Worm (Caenorhabditis elegans) whole organism, L4 larva: ENCODE measurements around the gene T19C4.24.

Source experiments
- F37D6.2 ChIP-seq: sonication (generic microtip); optimal IDR thresholded peaks from 2 replicates; lab custom pipeline; 2016; ENCODE audit warnings: mild to moderate bottlenecking, missing genetic modification characterization, missing compliant biosample characterization
- F49E8.2 ChIP-seq: sonication (generic microtip); optimal IDR thresholded peaks from 2 replicates; lab custom pipeline; 2016; ENCODE audit warnings: missing compliant biosample characterization, mild to moderate bottlenecking, missing genetic modification characterization, borderline replicate concordance
- Y75B8A.6 ChIP-seq: fragments of 200-800 bp; sonication (Bioruptor generic); IDR thresholded peaks from 2 replicates; pipeline ENCODE4 v1.3.6; 2022; ENCODE audit warnings: missing genetic modification reagents, missing genetic modification characterization, missing compliant biosample characterization
- ZK546.5 ChIP-seq, 2 experiments: sonication (generic microtip); optimal IDR thresholded peaks; 2 replicates each; lab custom pipeline; 2017; ENCODE audit warnings: missing biosample characterization in 2 of 2, missing genetic modification characterization in 2 of 2
- ama-1 ChIP-seq: fragments of 150-350 bp; optimal IDR thresholded peaks from 2 replicates; lab custom pipeline; 2014; ENCODE audit warnings: inconsistent platforms, mixed read lengths
- arid-1 ChIP-seq: fragments of 200-800 bp; sonication (Bioruptor generic); conservative IDR thresholded peaks from 2 replicates; pipeline ENCODE4 v1.3.6; 2022; ENCODE audit warnings: missing genetic modification reagents, missing genetic modification characterization, missing compliant biosample characterization
- ctbp-1 ChIP-seq: fragments of 200-800 bp; sonication (Bioruptor generic); IDR thresholded peaks from 2 replicates; pipeline ENCODE4 v1.3.6; 2022; ENCODE audit warnings: missing genetic modification reagents, missing genetic modification characterization, missing compliant biosample characterization
- daf-16 ChIP-seq, 3 experiments: sonication (generic microtip); optimal IDR thresholded peaks; 2 replicates each; lab custom pipeline; 2016 to 2017; ENCODE audit warnings: missing genetic modification characterization in 3 of 3, missing genetic modification reagents in 3 of 3, mild to moderate bottlenecking in 2 of 3, missing compliant biosample characterization in 2 of 3, missing biosample characterization in 1 of 3, moderate library complexity in 1 of 3
- daf-19 ChIP-seq: fragments of 200-800 bp; sonication (Bioruptor generic); conservative IDR thresholded peaks from 2 replicates; pipeline ENCODE4 v1.3.6; 2022; ENCODE audit warnings: missing genetic modification characterization, missing compliant biosample characterization
- dmd-6 ChIP-seq: fragments of 200-800 bp; sonication (Bioruptor generic); IDR thresholded peaks from 2 replicates; pipeline ENCODE4 v1.3.6; 2022; ENCODE audit warnings: missing genetic modification reagents, missing genetic modification characterization, missing compliant biosample characterization
- dmd-8 ChIP-seq: fragments of 200-800 bp; sonication (Bioruptor generic); IDR thresholded peaks from 2 replicates; pipeline ENCODE4 v1.3.6; 2022; ENCODE audit warnings: missing genetic modification characterization, missing compliant biosample characterization
- dmd-9 ChIP-seq: fragments of 200-800 bp; sonication (Bioruptor generic); IDR thresholded peaks from 2 replicates; pipeline ENCODE4 v1.3.6; 2022; ENCODE audit warnings: missing genetic modification reagents, missing genetic modification characterization, missing compliant biosample characterization
- dpl-1 ChIP-seq: fragments of 150-350 bp; optimal IDR thresholded peaks from 2 replicates; lab custom pipeline; 2014; ENCODE audit warnings: missing biosample characterization, missing genetic modification reagents, missing genetic modification characterization
- duxl-1 ChIP-seq: sonication (generic microtip); optimal IDR thresholded peaks from 2 replicates; lab custom pipeline; 2016; ENCODE audit warnings: mild to moderate bottlenecking, missing genetic modification characterization, moderate library complexity, missing compliant biosample characterization; ENCODE audit not compliant: poor library complexity
- dve-1 ChIP-seq: sonication (generic microtip); optimal IDR thresholded peaks from 2 replicates; lab custom pipeline; 2017; ENCODE audit warnings: antibody characterized with exemption, mild to moderate bottlenecking, missing genetic modification characterization, missing compliant biosample characterization; ENCODE audit not compliant: insufficient read depth
- egl-43 ChIP-seq: fragments of 200-800 bp; sonication (Bioruptor generic); IDR thresholded peaks from 2 replicates; pipeline ENCODE4 v1.3.6; 2022; ENCODE audit warnings: missing genetic modification reagents, missing genetic modification characterization, missing compliant biosample characterization
- gei-8 ChIP-seq: fragments of 200-800 bp; sonication (Bioruptor generic); optimal IDR thresholded peaks from 2 replicates; lab custom pipeline; 2018; ENCODE audit warnings: mild to moderate bottlenecking, missing genetic modification characterization, missing compliant biosample characterization
- hlh-11 ChIP-seq: fragments of 200-800 bp; sonication (Bioruptor generic); optimal IDR thresholded peaks from 2 replicates; lab custom pipeline; 2018; ENCODE audit warnings: mild to moderate bottlenecking, missing genetic modification characterization, missing compliant biosample characterization
- hlh-30 ChIP-seq: sonication (generic microtip); optimal IDR thresholded peaks from 2 replicates; lab custom pipeline; 2017; ENCODE audit warnings: antibody characterized with exemption, mild to moderate bottlenecking, missing genetic modification characterization, missing compliant biosample characterization; ENCODE audit not compliant: insufficient read depth
- hmg-1.1 ChIP-seq: fragments of 200-800 bp; sonication (Bioruptor generic); IDR thresholded peaks from 2 replicates; pipeline ENCODE4 v1.3.6; 2022; ENCODE audit warnings: missing genetic modification reagents, missing genetic modification characterization, missing compliant biosample characterization
- lin-1 ChIP-seq: fragments of 200-800 bp; sonication (Bioruptor generic); IDR thresholded peaks from 2 replicates; pipeline ENCODE4 v1.3.6; 2022; ENCODE audit warnings: missing genetic modification reagents, missing genetic modification characterization, missing compliant biosample characterization
- lin-29 ChIP-seq: fragments of 200-800 bp; sonication (Bioruptor generic); IDR thresholded peaks from 2 replicates; pipeline ENCODE4 v1.3.6; 2022; ENCODE audit warnings: missing genetic modification reagents, missing genetic modification characterization, missing compliant biosample characterization
- lin-38 ChIP-seq: fragments of 200-800 bp; sonication (Bioruptor generic); IDR thresholded peaks from 2 replicates; pipeline ENCODE4 v1.3.6; 2022; ENCODE audit warnings: missing genetic modification reagents, missing genetic modification characterization, missing compliant biosample characterization
- lin-39 ChIP-seq: fragments of 150-350 bp; optimal IDR thresholded peaks from 2 replicates; lab custom pipeline; 2014; ENCODE audit warnings: missing biosample characterization, missing genetic modification reagents, missing genetic modification characterization
- lir-3 ChIP-seq: sonication (generic microtip); optimal IDR thresholded peaks from 2 replicates; lab custom pipeline; 2016; ENCODE audit warnings: mild to moderate bottlenecking, missing genetic modification characterization, missing compliant biosample characterization
- lsy-2 ChIP-seq, 2 experiments: fragments of 150-350 bp in 1 of 2; sonication (generic microtip) in 1 of 2; optimal IDR thresholded peaks; 2 replicates each; lab custom pipeline; 2014 to 2017; ENCODE audit warnings: missing biosample characterization in 2 of 2, missing genetic modification characterization in 2 of 2
- madf-9 ChIP-seq: fragments of 200-800 bp; sonication (Bioruptor generic); conservative IDR thresholded peaks from 2 replicates; pipeline ENCODE4 v1.3.6; 2022; ENCODE audit warnings: missing genetic modification reagents, missing genetic modification characterization, missing compliant biosample characterization
- mes-2 ChIP-seq: sonication (generic microtip); optimal IDR thresholded peaks from 2 replicates; lab custom pipeline; 2016; ENCODE audit warnings: missing genotype, mild to moderate bottlenecking, missing genetic modification characterization, missing compliant biosample characterization; ENCODE audit not compliant: poor library complexity, severe bottlenecking
- nhr-10 ChIP-seq: fragments of 150-350 bp; optimal IDR thresholded peaks from 2 replicates; lab custom pipeline; 2014; ENCODE audit warnings: missing biosample characterization, missing genetic modification characterization
- nhr-102 ChIP-seq: sonication (generic microtip); optimal IDR thresholded peaks from 2 replicates; lab custom pipeline; 2016; ENCODE audit warnings: mild to moderate bottlenecking, missing genetic modification characterization, moderate library complexity, missing compliant biosample characterization
- nhr-237 ChIP-seq: sonication (generic microtip); optimal IDR thresholded peaks from 2 replicates; lab custom pipeline; 2017; ENCODE audit warnings: missing biosample characterization, missing genetic modification characterization
- nhr-25 ChIP-seq: sonication (generic microtip); optimal IDR thresholded peaks from 2 replicates; lab custom pipeline; 2017; ENCODE audit warnings: missing genetic modification characterization, mild to moderate bottlenecking, missing compliant biosample characterization, antibody characterized with exemption, moderate library complexity, borderline replicate concordance; ENCODE audit not compliant: insufficient read depth
- nhr-42 ChIP-seq: fragments of 200-800 bp; sonication (Bioruptor generic); IDR thresholded peaks from 2 replicates; pipeline ENCODE4 v1.3.6; 2022; ENCODE audit warnings: missing genetic modification characterization, missing compliant biosample characterization
- nhr-48 ChIP-seq: sonication (generic microtip); optimal IDR thresholded peaks from 2 replicates; lab custom pipeline; 2016; ENCODE audit warnings: mild to moderate bottlenecking, missing genetic modification characterization, missing compliant biosample characterization
- nhr-6 ChIP-seq: fragments of 150-350 bp; optimal IDR thresholded peaks from 2 replicates; lab custom pipeline; 2014; ENCODE audit warnings: missing biosample characterization, missing genetic modification characterization
- nhr-76 ChIP-seq: fragments of 150-350 bp; optimal IDR thresholded peaks from 2 replicates; lab custom pipeline; 2014; ENCODE audit warnings: missing biosample characterization, missing genetic modification characterization
- pqm-1 ChIP-seq: sonication (generic microtip); optimal IDR thresholded peaks from 2 replicates; lab custom pipeline; 2017; ENCODE audit warnings: missing biosample characterization, missing genetic modification characterization
- rbr-2 ChIP-seq: sonication (generic microtip); optimal IDR thresholded peaks from 2 replicates; lab custom pipeline; 2016; ENCODE audit warnings: missing genotype, missing genetic modification characterization, missing compliant biosample characterization
- saeg-2 ChIP-seq: fragments of 200-800 bp; sonication (Bioruptor generic); IDR thresholded peaks from 2 replicates; pipeline ENCODE4 v1.3.6; 2022; ENCODE audit warnings: missing genetic modification reagents, missing genetic modification characterization, missing compliant biosample characterization
- snpc-1.2 ChIP-seq: fragments of 200-800 bp; sonication (Bioruptor generic); IDR thresholded peaks from 2 replicates; pipeline ENCODE4 v1.3.6; 2022; ENCODE audit warnings: missing genetic modification reagents, missing genetic modification characterization, missing compliant biosample characterization
- snpc-4 ChIP-seq: fragments of 150-350 bp; optimal IDR thresholded peaks from 2 replicates; lab custom pipeline; 2014; ENCODE audit warnings: missing biosample characterization, missing genetic modification characterization
- spr-1 ChIP-seq: sonication (generic microtip); optimal IDR thresholded peaks from 2 replicates; lab custom pipeline; 2016; ENCODE audit warnings: mild to moderate bottlenecking, missing genetic modification characterization, missing compliant biosample characterization
- unc-130 ChIP-seq: sonication (generic microtip); optimal IDR thresholded peaks from 2 replicates; lab custom pipeline; 2016; ENCODE audit warnings: missing genetic modification reagents, missing genetic modification characterization, missing compliant biosample characterization
- unc-62 ChIP-seq, 3 experiments: fragments of 150-350 bp in 1 of 3; sonication (generic microtip); optimal IDR thresholded peaks in 2 of 3; peaks in 1 of 3; 1 replicate in 1 of 3; 2 replicates in 2 of 3; lab custom pipeline; 2014 to 2017; ENCODE audit warnings: missing biosample characterization in 3 of 3, missing genetic modification characterization in 3 of 3, missing genetic modification reagents in 3 of 3, missing genotype in 1 of 3
- zag-1 ChIP-seq: fragments of 150-350 bp; optimal IDR thresholded peaks from 2 replicates; lab custom pipeline; 2014; ENCODE audit warnings: missing biosample characterization, missing genetic modification characterization
- zfp-2 ChIP-seq: sonication (generic microtip); optimal IDR thresholded peaks from 2 replicates; lab custom pipeline; 2016; ENCODE audit warnings: mild to moderate bottlenecking, missing genetic modification characterization, missing compliant biosample characterization
- zfp-3 ChIP-seq: fragments of 200-800 bp; sonication (Bioruptor generic); conservative IDR thresholded peaks from 2 replicates; pipeline ENCODE4 v1.3.6; 2022; ENCODE audit warnings: missing genetic modification reagents, missing genetic modification characterization, missing compliant biosample characterization
- zip-2 ChIP-seq: fragments of 150-350 bp; optimal IDR thresholded peaks from 2 replicates; lab custom pipeline; 2014; ENCODE audit warnings: missing biosample characterization, missing genetic modification characterization

The T19C4.24 gene

DNA sequence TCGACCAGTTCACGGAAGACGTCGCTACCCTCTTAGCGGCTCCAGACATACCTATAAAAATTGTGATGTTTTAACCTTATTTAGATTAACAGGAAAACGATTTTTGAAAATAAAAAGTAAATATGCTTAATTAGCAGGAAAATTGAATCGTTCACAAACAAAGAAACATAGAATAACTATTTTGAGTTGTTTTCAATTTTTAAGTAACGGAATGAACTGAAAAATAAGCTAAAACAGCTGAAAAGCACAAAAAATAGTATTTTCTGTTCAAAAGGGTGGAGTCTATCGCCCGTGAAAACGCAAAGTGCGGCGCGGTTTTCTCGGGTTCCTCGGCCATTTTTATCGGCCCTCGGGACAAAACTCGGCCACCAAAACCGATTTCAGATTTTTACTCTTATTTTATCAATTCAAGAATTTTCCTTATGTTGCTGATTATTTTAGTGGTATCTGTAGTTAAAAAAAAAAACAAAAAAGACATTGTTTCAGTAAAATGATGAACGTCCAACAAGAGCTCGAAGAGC, 22.9 kb downstream of the T19C4.24 start, which contains the start of the genes atp-5 and lmtr-3 (continued):
- TF ChIP-seq snpc-4 (tag; lab: Kevin White, UChicago), result no peak
- TF ChIP-seq F37D6.2 (tag; lab: Kevin White, UChicago), result no peak
- TF ChIP-seq lin-38, result peak; percentile 76
- TF ChIP-seq lir-3 (tag; lab: Kevin White, UChicago), result no peak
- TF ChIP-seq lin-39 (tag; lab: Kevin White, UChicago), result no peak
- TF ChIP-seq lin-1, result no peak
- no peak for TF ChIP-seq egl-43 (GFP tag; lab: Robert Waterston, UW)
- TF ChIP-seq hlh-30 (tag; lab: Kevin White, UChicago), result peak; percentile 93
- TF ChIP-seq snpc-1.2, result no peak
- TF ChIP-seq dpl-1 (GFP tag; lab: Kevin White, UChicago), result peak; percentile 70
- no peak for TF ChIP-seq unc-62 (GFP tag; optimal IDR thresholded peaks at IDR 0.05 in 1 of 2; lab: Kevin White, UChicago)
- TF ChIP-seq unc-62 (tag; optimal IDR thresholded peaks at IDR 0.05; lab: Kevin White, UChicago), result no peak
- TF ChIP-seq F49E8.2 (tag; lab: Kevin White, UChicago), result peak; percentile 9
- no peak for TF ChIP-seq nhr-10 (tag; lab: Kevin White, UChicago)
- TF ChIP-seq daf-19 (GFP tag; lab: Robert Waterston, UW), result no peak
- peak; percentile 20; the same call in 1 of the 2 replicates for TF ChIP-seq ctbp-1 (GFP tag; lab: Robert Waterston, UW)
- TF ChIP-seq lin-29 (GFP tag; lab: Robert Waterston, UW), result no peak
- TF ChIP-seq ama-1, result no peak
- peak; percentile 96 for TF ChIP-seq unc-130 (GFP tag; lab: Kevin White, UChicago)
- TF ChIP-seq zfp-2, result no peak
- no peak for TF ChIP-seq hmg-1.1 (GFP tag; lab: Robert Waterston, UW)
- TF ChIP-seq nhr-25 (tag; lab: Kevin White, UChicago), result peak; percentile 52
- TF ChIP-seq nhr-76 (tag; lab: Kevin White, UChicago), result no peak
- TF ChIP-seq nhr-6 (tag; lab: Kevin White, UChicago), result peak; percentile 68
- no peak for TF ChIP-seq spr-1 (tag; lab: Kevin White, UChicago)
- no peak for TF ChIP-seq zip-2

DNA sequence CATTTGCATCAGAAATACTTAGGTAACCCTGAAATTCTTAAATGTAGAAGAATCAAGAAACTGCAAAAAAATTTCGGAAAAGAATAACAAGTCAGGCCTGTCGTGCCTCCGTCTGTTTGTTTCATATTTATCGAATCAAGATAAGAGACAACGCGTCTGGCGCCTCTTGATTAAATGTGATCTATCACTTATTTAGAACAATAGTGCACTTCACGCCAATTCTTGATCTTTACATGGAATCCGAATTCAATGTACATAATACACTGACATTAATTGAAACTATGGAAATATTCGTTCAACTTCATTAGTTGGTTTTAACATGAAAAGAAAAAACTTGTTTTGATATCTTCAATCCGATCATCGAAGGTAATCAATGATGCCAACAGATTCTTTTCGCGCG, 24.3 kb downstream of the T19C4.24 start, which contains the start of gene mboa-2:
mboa-2 (minus strand) TSS at position 28 of the 400 bp plus-strand sequence.
- TF ChIP-seq hlh-11 (tag; lab: Kevin White, UChicago), result peak; percentile 60
- TF ChIP-seq lin-38, result peak; percentile 59
- no peak for TF ChIP-seq nhr-42 (GFP tag; lab: Robert Waterston, UW)
- peak; percentile 72 for TF ChIP-seq duxl-1 (tag; lab: Kevin White, UChicago)
- peak; percentile 20 for TF ChIP-seq rbr-2 (tag; lab: Kevin White, UChicago)
- peak in 1 of 2 experiments; percentile 79 for TF ChIP-seq daf-16 (GFP tag; optimal IDR thresholded peaks at IDR 0.05; lab: Kevin White, UChicago)
- TF ChIP-seq daf-16 (tag; optimal IDR thresholded peaks at IDR 0.05; lab: Kevin White, UChicago), result peak; percentile 76
- TF ChIP-seq madf-9 (GFP tag; lab: Robert Waterston, UW), result no peak
- TF ChIP-seq dmd-9, result no peak
- TF ChIP-seq ZK546.5 (tag; optimal IDR thresholded peaks at IDR 0.05; lab: Kevin White, UChicago), result no peak
- TF ChIP-seq unc-130 (GFP tag; lab: Kevin White, UChicago), result no peak
- no peak for TF ChIP-seq nhr-237 (tag; lab: Kevin White, UChicago)
- TF ChIP-seq gei-8, result peak; percentile 14
- TF ChIP-seq dmd-6, result peak; percentile 52
- 0 out of 2 replicates have a peak, but pooled peaks have one; percentile 9 for TF ChIP-seq lin-1
- no peak for TF ChIP-seq dmd-8 (GFP tag; lab: Robert Waterston, UW)
- TF ChIP-seq Y75B8A.6 (GFP tag; lab: Robert Waterston, UW), result no peak
- peak; percentile 9 for TF ChIP-seq pqm-1 (tag; lab: Kevin White, UChicago)
- peak in 1 of 2 experiments; percentile 63 for TF ChIP-seq lsy-2 (tag; optimal IDR thresholded peaks at IDR 0.05; lab: Kevin White, UChicago)
- no peak for TF ChIP-seq hmg-1.1 (GFP tag; lab: Robert Waterston, UW)
- peak; percentile 31; the same call in 1 of the 2 replicates for TF ChIP-seq arid-1
- peak; percentile 83 for TF ChIP-seq dve-1 (tag; lab: Kevin White, UChicago)
- peak; percentile 56 for TF ChIP-seq nhr-102 (tag; lab: Kevin White, UChicago)
- TF ChIP-seq nhr-48 (tag; lab: Kevin White, UChicago), result peak; percentile 12
- no peak for TF ChIP-seq saeg-2
- peak; percentile 43; the same call in 1 of the 2 replicates for TF ChIP-seq zfp-3 (GFP tag; lab: Robert Waterston, UW)
- TF ChIP-seq egl-43 (GFP tag; lab: Robert Waterston, UW), result no peak
- peak; percentile 51 for TF ChIP-seq mes-2
- no peak for TF ChIP-seq zag-1
